Fruit fly (Drosophila melanogaster) whole organism, embryonic: ENCODE measurements around the gene CG10584.

Source experiments
- Adf1 ChIP-seq: fragments of 200-800 bp; sonication (Bioruptor generic); IDR thresholded peaks from 2 replicates; pipeline ENCODE4 v1.3.6; 2022; ENCODE audit warnings: missing biosample characterization, missing genetic modification characterization
- Antp ChIP-seq: fragments of 200-800 bp; sonication (Bioruptor generic); optimal IDR thresholded peaks from 3 replicates; lab custom pipeline; 2016; ENCODE audit warnings: missing biosample characterization, missing genetic modification characterization
- CG10147 ChIP-seq: fragments of 200-800 bp; sonication (Bioruptor generic); optimal IDR thresholded peaks from 2 replicates; lab custom pipeline; 2019; ENCODE audit warnings: missing biosample characterization, mild to moderate bottlenecking, missing genetic modification characterization, moderate library complexity
- CG10366 ChIP-seq: fragments of 200-800 bp; sonication (Bioruptor generic); IDR thresholded peaks from 2 replicates; pipeline ENCODE4 v1.3.6; 2022; ENCODE audit warnings: missing biosample characterization, missing genetic modification characterization
- CG11695 ChIP-seq: fragments of 200-800 bp; sonication (Bioruptor generic); IDR thresholded peaks from 3 replicates; pipeline ENCODE4 v1.3.6; 2022; ENCODE audit warnings: missing biosample characterization, missing genetic modification characterization
- CG12155 ChIP-seq: fragments of 200-800 bp; sonication (Bioruptor generic); optimal IDR thresholded peaks from 3 replicates; lab custom pipeline; 2016; ENCODE audit warnings: missing biosample characterization, missing genetic modification characterization
- CG16815 ChIP-seq: fragments of 200-800 bp; sonication (Bioruptor generic); optimal IDR thresholded peaks from 3 replicates; lab custom pipeline; 2017; ENCODE audit warnings: missing biosample characterization, mild to moderate bottlenecking, missing genetic modification characterization
- CG17359 ChIP-seq: fragments of 200-800 bp; sonication (Bioruptor generic); optimal IDR thresholded peaks from 3 replicates; lab custom pipeline; 2018; ENCODE audit warnings: missing biosample characterization, mild to moderate bottlenecking, missing genetic modification characterization, moderate library complexity
- CG18262 ChIP-seq: fragments of 200-800 bp; optimal IDR thresholded peaks from 3 replicates; lab custom pipeline; 2019; ENCODE audit warnings: missing biosample characterization, mild to moderate bottlenecking, missing genetic modification characterization, moderate library complexity
- CG18476 ChIP-seq: fragments of 200-800 bp; sonication (Bioruptor generic); optimal IDR thresholded peaks from 2 replicates; lab custom pipeline; 2016; ENCODE audit warnings: missing biosample characterization, mild to moderate bottlenecking, missing genetic modification characterization
- CG2129 ChIP-seq: fragments of 200-800 bp; sonication (Bioruptor generic); IDR thresholded peaks from 2 replicates; pipeline ENCODE4 v1.3.6; 2022; ENCODE audit warnings: missing biosample characterization, missing genetic modification characterization; ENCODE audit not compliant: partially characterized antibody
- CG2889 ChIP-seq: fragments of 200-800 bp; sonication (Bioruptor generic); IDR thresholded peaks from 3 replicates; pipeline ENCODE4 v1.3.6; 2022; ENCODE audit warnings: missing biosample characterization, missing genetic modification characterization
- CG30020 ChIP-seq: fragments of 200-800 bp; optimal IDR thresholded peaks from 2 replicates; lab custom pipeline; 2019; ENCODE audit warnings: missing biosample characterization, mild to moderate bottlenecking, missing genetic modification characterization, moderate library complexity
- CG30403 ChIP-seq: fragments of 200-800 bp; sonication (Bioruptor generic); optimal IDR thresholded peaks from 3 replicates; lab custom pipeline; 2016; ENCODE audit warnings: missing biosample characterization, missing genetic modification characterization
- CG31224 ChIP-seq: fragments of 200-800 bp; sonication (Bioruptor generic); IDR thresholded peaks from 2 replicates; pipeline ENCODE4 v1.3.6; 2022; ENCODE audit warnings: missing biosample characterization, missing genetic modification characterization
- CG3281 ChIP-seq: fragments of 200-800 bp; sonication (Bioruptor generic); optimal IDR thresholded peaks from 3 replicates; lab custom pipeline; 2017; ENCODE audit warnings: missing biosample characterization, mild to moderate bottlenecking, missing genetic modification characterization
- CG3407 ChIP-seq: fragments of 200-800 bp; sonication (Bioruptor generic); optimal IDR thresholded peaks from 2 replicates; lab custom pipeline; 2018; ENCODE audit warnings: missing biosample characterization, mild to moderate bottlenecking, missing genetic modification characterization
- CG4854 ChIP-seq: fragments of 200-800 bp; sonication (Bioruptor generic); optimal IDR thresholded peaks from 2 replicates; lab custom pipeline; 2016; ENCODE audit warnings: missing biosample characterization, missing genetic modification characterization, inconsistent platforms
- CG6854 ChIP-seq: fragments of 200-800 bp; sonication (Bioruptor generic); optimal IDR thresholded peaks from 3 replicates; lab custom pipeline; 2017; ENCODE audit warnings: missing biosample characterization, mild to moderate bottlenecking, missing genetic modification characterization
- CG7786 ChIP-seq: fragments of 200-800 bp; sonication (Bioruptor generic); optimal IDR thresholded peaks from 2 replicates; lab custom pipeline; 2016; ENCODE audit warnings: missing biosample characterization, missing genetic modification characterization
- CG9797 ChIP-seq: fragments of 200-800 bp; sonication (Bioruptor generic); optimal IDR thresholded peaks from 3 replicates; lab custom pipeline; 2018; ENCODE audit warnings: missing biosample characterization, mild to moderate bottlenecking, missing genetic modification characterization
- Dek ChIP-seq: fragments of 200-800 bp; sonication (Bioruptor generic); optimal IDR thresholded peaks from 3 replicates; lab custom pipeline; 2019; ENCODE audit warnings: missing biosample characterization, mild to moderate bottlenecking, missing genetic modification characterization, moderate library complexity
- Dfd ChIP-seq, 2 experiments: fragments of >200 bp; optimal IDR thresholded peaks; 2 replicates each; lab custom pipeline; 2017; ENCODE audit warnings: missing biosample characterization in 2 of 2, missing genetic modification characterization in 2 of 2
- HmgZ ChIP-seq: fragments of 200-800 bp; sonication (Bioruptor generic); optimal IDR thresholded peaks from 2 replicates; lab custom pipeline; 2018; ENCODE audit warnings: missing biosample characterization, mild to moderate bottlenecking, missing genetic modification characterization
- Hmx ChIP-seq: fragments of 200-800 bp; sonication (Bioruptor generic); optimal IDR thresholded peaks from 2 replicates; lab custom pipeline; 2016; ENCODE audit warnings: missing biosample characterization, missing genetic modification characterization
- Hr78 ChIP-seq, 2 experiments: fragments of 200-800 bp in 1 of 2; fragments of >200 bp in 1 of 2; sonication (Bioruptor generic) in 1 of 2; optimal IDR thresholded peaks; 2 replicates each; lab custom pipeline; 2017 to 2019; ENCODE audit warnings: missing biosample characterization in 2 of 2, missing genetic modification characterization in 2 of 2, mild to moderate bottlenecking in 1 of 2, moderate library complexity in 1 of 2
- MESR4 ChIP-seq: fragments of 200-800 bp; sonication (Bioruptor generic); optimal IDR thresholded peaks from 2 replicates; lab custom pipeline; 2018; ENCODE audit warnings: missing biosample characterization, mild to moderate bottlenecking, missing genetic modification characterization, moderate library complexity
- Mrtf ChIP-seq: fragments of 200-800 bp; sonication (Bioruptor generic); IDR thresholded peaks from 3 replicates; pipeline ENCODE4 v1.3.6; 2022; ENCODE audit warnings: missing biosample characterization, missing genetic modification characterization
- Poxn ChIP-seq: fragments of 200-800 bp; sonication (Bioruptor generic); IDR thresholded peaks from 2 replicates; pipeline ENCODE4 v1.3.6; 2022; ENCODE audit warnings: missing biosample characterization, missing genetic modification characterization
- Ptx1 ChIP-seq: fragments of 200-800 bp; sonication (Bioruptor generic); IDR thresholded peaks from 2 replicates; pipeline ENCODE4 v1.3.6; 2022; ENCODE audit warnings: missing biosample characterization, missing genetic modification characterization
- Sry-β ChIP-seq: fragments of 200-800 bp; sonication (Bioruptor generic); optimal IDR thresholded peaks from 2 replicates; lab custom pipeline; 2018; ENCODE audit warnings: missing biosample characterization, mild to moderate bottlenecking, missing genetic modification characterization, moderate library complexity
- Sry-δ ChIP-seq: fragments of 200-800 bp; sonication (Bioruptor generic); optimal IDR thresholded peaks from 2 replicates; lab custom pipeline; 2016; ENCODE audit warnings: missing biosample characterization, missing genetic modification characterization
- al ChIP-seq: fragments of 200-800 bp; sonication (Bioruptor generic); IDR thresholded peaks from 2 replicates; pipeline ENCODE4 v1.3.6; 2022; ENCODE audit warnings: missing biosample characterization, missing genetic modification characterization
- bigmax ChIP-seq: fragments of 200-800 bp; sonication (Bioruptor generic); optimal IDR thresholded peaks from 2 replicates; lab custom pipeline; 2018; ENCODE audit warnings: missing biosample characterization, mild to moderate bottlenecking, missing genetic modification characterization
- cas ChIP-seq: fragments of 200-800 bp; sonication (Bioruptor generic); IDR thresholded peaks from 2 replicates; pipeline ENCODE4 v1.3.6; 2022; ENCODE audit warnings: missing biosample characterization, missing genetic modification characterization
- ci ChIP-seq: fragments of 200-800 bp; sonication (Bioruptor generic); IDR thresholded peaks from 3 replicates; pipeline ENCODE4 v1.3.6; 2022; ENCODE audit warnings: missing biosample characterization, missing genetic modification characterization
- dysf ChIP-seq: fragments of 200-800 bp; sonication (Bioruptor generic); IDR thresholded peaks from 3 replicates; pipeline ENCODE4 v1.3.6; 2022; ENCODE audit warnings: missing biosample characterization, missing genetic modification characterization
- gsb-n ChIP-seq: fragments of 200-800 bp; sonication (Bioruptor generic); optimal IDR thresholded peaks from 3 replicates; lab custom pipeline; 2018; ENCODE audit warnings: missing biosample characterization, mild to moderate bottlenecking, missing genetic modification characterization
- jumu ChIP-seq: fragments of 200-800 bp; sonication (Bioruptor generic); optimal IDR thresholded peaks from 3 replicates; lab custom pipeline; 2016; ENCODE audit warnings: missing biosample characterization, missing genetic modification characterization
- mam ChIP-seq: fragments of 200-800 bp; sonication (Bioruptor generic); optimal IDR thresholded peaks from 3 replicates; lab custom pipeline; 2016; ENCODE audit warnings: missing biosample characterization, missing genetic modification characterization
- nom ChIP-seq: fragments of 200-800 bp; sonication (Bioruptor generic); optimal IDR thresholded peaks from 2 replicates; lab custom pipeline; 2017; ENCODE audit warnings: missing biosample characterization, missing genetic modification characterization, mild to moderate bottlenecking, moderate library complexity, missing genetic modification reagents
- onecut ChIP-seq: fragments of 200-800 bp; sonication (Bioruptor generic); IDR thresholded peaks from 2 replicates; pipeline ENCODE4 v1.3.6; 2022; ENCODE audit warnings: missing biosample characterization, missing genetic modification characterization
- pho ChIP-seq: fragments of 200-800 bp; sonication (Bioruptor generic); optimal IDR thresholded peaks from 2 replicates; lab custom pipeline; 2016; ENCODE audit warnings: missing biosample characterization, missing genetic modification characterization
- pzg ChIP-seq: fragments of 200-800 bp; sonication (Bioruptor generic); optimal IDR thresholded peaks from 3 replicates; lab custom pipeline; 2018; ENCODE audit warnings: missing biosample characterization, mild to moderate bottlenecking, missing genetic modification characterization, moderate library complexity
- run ChIP-seq: fragments of 200-800 bp; sonication (Bioruptor generic); optimal IDR thresholded peaks from 3 replicates; lab custom pipeline; 2018; ENCODE audit warnings: missing biosample characterization, mild to moderate bottlenecking, missing genetic modification characterization
- sima ChIP-seq: fragments of 200-800 bp; sonication (Bioruptor generic); optimal IDR thresholded peaks from 2 replicates; lab custom pipeline; 2016; ENCODE audit warnings: missing biosample characterization, missing genetic modification characterization
- ssp ChIP-seq: fragments of 200-800 bp; sonication (Bioruptor generic); IDR thresholded peaks from 2 replicates; pipeline ENCODE4 v1.3.6; 2022; ENCODE audit warnings: missing biosample characterization, missing genetic modification characterization
- tup ChIP-seq: fragments of 200-800 bp; sonication (Bioruptor generic); optimal IDR thresholded peaks from 2 replicates; lab custom pipeline; 2016; ENCODE audit warnings: missing biosample characterization, mild to moderate bottlenecking, missing genetic modification characterization, moderate library complexity
- zen2 ChIP-seq: fragments of 200-800 bp; sonication (Bioruptor generic); IDR thresholded peaks from 3 replicates; pipeline ENCODE4 v1.3.6; 2022; ENCODE audit warnings: missing biosample characterization, missing genetic modification characterization; ENCODE audit not compliant: partially characterized antibody

Gene CG10584

dm6 chr3L:21031093-21031930 is at the start of gene CG10584, which contains the start of gene Polr3E (continued):
- TF ChIP-seq Antp (GFP tag; lab: Kevin White, UChicago) (peak; percentile 57), sima (GFP tag; lab: Kevin White, UChicago) (no peak), bigmax (no peak), CG17359 (tag; lab: Kevin White, UChicago) (peak; percentile 93), CG16815 (GFP tag; lab: Kevin White, UChicago) (peak; percentile 89), ci (peak; percentile 65), HmgZ (tag; lab: Kevin White, UChicago) (peak; percentile 87), Sry-β (GFP tag; lab: Kevin White, UChicago) (peak; percentile 55), CG30020 (tag; lab: Kevin White, UChicago) (peak; percentile 86), dysf (peak; percentile 90), cas (peak; percentile 63; the same call in 1 of the 2 replicates), CG6854 (GFP tag; lab: Kevin White, UChicago) (peak; percentile 91), CG11695 (peak; percentile 89), Sry-δ (GFP tag; lab: Kevin White, UChicago) (no peak), CG18476 (GFP tag; lab: Kevin White, UChicago) (peak; percentile 77), MESR4 (GFP tag; lab: Kevin White, UChicago) (peak; percentile 69), Dek (tag; lab: Kevin White, UChicago) (peak; percentile 93), gsb-n (tag; lab: Kevin White, UChicago) (peak; percentile 92), al (GFP tag; lab: Robert Waterston, UW) (peak; percentile 85), Dfd (GFP tag; optimal IDR thresholded peaks at IDR 0.05; lab: Kevin White, UChicago) (no peak), zen2 (no peak), CG4854 (peak; percentile 27), tup (GFP tag; lab: Kevin White, UChicago) (peak; percentile 66), CG3281 (GFP tag; lab: Kevin White, UChicago) (peak; percentile 96), CG10147 (GFP tag; lab: Kevin White, UChicago) (peak; percentile 94), CG9797 (GFP tag; lab: Kevin White, UChicago) (peak; percentile 78), Mrtf (GFP tag; lab: Robert Waterston, UW) (peak; percentile 68; the same call in 1 of the 3 replicates), pzg (GFP tag; lab: Kevin White, UChicago) (peak; percentile 56), CG31224 (GFP tag; lab: Robert Waterston, UW) (peak; percentile 66), Hr78 (GFP tag; optimal IDR thresholded peaks at IDR 0.05; lab: Kevin White, UChicago) (peak in 1 of 2 experiments; percentile 83), CG2129 (no peak), Poxn (GFP tag; lab: Robert Waterston, UW) (0 out of 2 replicates have a peak, but pooled peaks have one; percentile 16), CG10366 (GFP tag; lab: Robert Waterston, UW) (peak; percentile 65), Adf1 (GFP tag; lab: Robert Waterston, UW) (peak; percentile 57), run (tag; lab: Kevin White, UChicago) (peak; percentile 87), ssp (GFP tag; lab: Robert Waterston, UW) (peak; percentile 74), Hmx (GFP tag; lab: Kevin White, UChicago) (no peak), Ptx1 (GFP tag; lab: Robert Waterston, UW) (peak; percentile 86), jumu (no peak), CG30403 (GFP tag; lab: Kevin White, UChicago) (peak; percentile 94), CG3407 (GFP tag; lab: Kevin White, UChicago) (peak; percentile 90), CG7786 (peak; percentile 18), CG18262 (tag; lab: Kevin White, UChicago) (peak; percentile 98), mam (GFP tag; lab: Kevin White, UChicago) (peak; percentile 57), nom (GFP tag; lab: Kevin White, UChicago) (peak; percentile 88), onecut (GFP tag; lab: Robert Waterston, UW) (peak; percentile 68), CG12155 (GFP tag; lab: Kevin White, UChicago) (peak; percentile 79), CG2889 (GFP tag; lab: Robert Waterston, UW) (peak; percentile 68; the same call in 1 of the 3 replicates), pho (GFP tag; lab: Kevin White, UChicago) (peak; percentile 60)
